Worm (Caenorhabditis elegans) whole organism, L4 larva: Measurements from ENCODE around the gene aly-2.

Experiments
- F37D6.2 ChIP-seq: sonication (generic microtip); optimal IDR thresholded peaks from 2 replicates; lab custom pipeline; 2016; ENCODE audit warnings: mild to moderate bottlenecking, missing genetic modification characterization, missing compliant biosample characterization
- ceh-82 ChIP-seq: sonication (generic microtip); optimal IDR thresholded peaks from 2 replicates; lab custom pipeline; 2017; ENCODE audit warnings: missing biosample characterization, missing genetic modification characterization
- daf-12 ChIP-seq: fragments of 150-350 bp; optimal IDR thresholded peaks from 2 replicates; lab custom pipeline; 2014; ENCODE audit warnings: missing biosample characterization, missing genetic modification reagents, missing genetic modification characterization
- daf-16 ChIP-seq, 3 experiments: sonication (generic microtip); optimal IDR thresholded peaks; 2 replicates each; lab custom pipeline; 2016 to 2017; ENCODE audit warnings: missing genetic modification characterization in 3 of 3, missing genetic modification reagents in 3 of 3, mild to moderate bottlenecking in 2 of 3, missing compliant biosample characterization in 2 of 3, missing biosample characterization in 1 of 3, moderate library complexity in 1 of 3
- dpl-1 ChIP-seq: fragments of 150-350 bp; optimal IDR thresholded peaks from 2 replicates; lab custom pipeline; 2014; ENCODE audit warnings: missing biosample characterization, missing genetic modification reagents, missing genetic modification characterization
- lin-15B ChIP-seq: fragments of 150-350 bp; sonication (generic microtip); optimal IDR thresholded peaks from 3 replicates; lab custom pipeline; 2014; ENCODE audit warnings: missing biosample characterization, missing genetic modification characterization
- lsy-2 ChIP-seq, 2 experiments: fragments of 150-350 bp in 1 of 2; sonication (generic microtip) in 1 of 2; optimal IDR thresholded peaks; 2 replicates each; lab custom pipeline; 2014 to 2017; ENCODE audit warnings: missing biosample characterization in 2 of 2, missing genetic modification characterization in 2 of 2
- nhr-11 ChIP-seq: fragments of 150-350 bp; optimal IDR thresholded peaks from 2 replicates; lab custom pipeline; 2014; ENCODE audit warnings: missing biosample characterization, missing genetic modification characterization
- nhr-111 ChIP-seq: fragments of 200-800 bp; sonication (Bioruptor generic); optimal IDR thresholded peaks from 2 replicates; lab custom pipeline; 2018; ENCODE audit warnings: mild to moderate bottlenecking, missing genetic modification characterization, missing compliant biosample characterization
- nhr-48 ChIP-seq: sonication (generic microtip); optimal IDR thresholded peaks from 2 replicates; lab custom pipeline; 2016; ENCODE audit warnings: mild to moderate bottlenecking, missing genetic modification characterization, missing compliant biosample characterization
- nhr-76 ChIP-seq: fragments of 150-350 bp; optimal IDR thresholded peaks from 2 replicates; lab custom pipeline; 2014; ENCODE audit warnings: missing biosample characterization, missing genetic modification characterization
- skn-1 ChIP-seq: fragments of 150-350 bp; optimal IDR thresholded peaks from 2 replicates; lab custom pipeline; 2014; ENCODE audit warnings: missing biosample characterization, missing genetic modification characterization
- snpc-4 ChIP-seq: fragments of 150-350 bp; optimal IDR thresholded peaks from 2 replicates; lab custom pipeline; 2014; ENCODE audit warnings: missing biosample characterization, missing genetic modification characterization
- zag-1 ChIP-seq: fragments of 150-350 bp; optimal IDR thresholded peaks from 2 replicates; lab custom pipeline; 2014; ENCODE audit warnings: missing biosample characterization, missing genetic modification characterization

- TF ChIP-seq lsy-2 (tag; optimal IDR thresholded peaks at IDR 0.05; lab: Kevin White, UChicago) (no peak), nhr-76 (tag; lab: Kevin White, UChicago) (no peak), dpl-1 (GFP tag; lab: Kevin White, UChicago) (no peak), nhr-111 (no peak), nhr-11 (tag; lab: Kevin White, UChicago) (no peak), nhr-48 (no peak), F37D6.2 (tag; lab: Kevin White, UChicago) (no peak), lin-15B (tag; lab: Kevin White, UChicago) (no peak), snpc-4 (tag; lab: Kevin White, UChicago) (no peak), zag-1 (tag; lab: Kevin White, UChicago) (no peak), daf-12 (no peak), ceh-82 (tag; lab: Kevin White, UChicago) (no peak), skn-1 (tag; lab: Kevin White, UChicago) (no peak), daf-16 (GFP tag; optimal IDR thresholded peaks at IDR 0.05; lab: Kevin White, UChicago) (no peak), daf-16 (tag; optimal IDR thresholded peaks at IDR 0.05; lab: Kevin White, UChicago) (no peak)
Observed at ce11 chrIV:9120220-9120619, 27.0 kb upstream of the aly-2 start.
